Fruit fly (Drosophila melanogaster) whole organism, embryonic: ENCODE measurements around the gene BBS1.

Experiments used
- Bgb ChIP-seq: fragments of 200-800 bp; sonication (Bioruptor generic); IDR thresholded peaks from 2 replicates; pipeline ENCODE4 v1.3.6; 2022; ENCODE audit warnings: missing biosample characterization, missing genetic modification characterization; ENCODE audit not compliant: partially characterized antibody
- Blimp-1 ChIP-seq: fragments of 200-800 bp; sonication (Bioruptor generic); optimal IDR thresholded peaks from 3 replicates; lab custom pipeline; 2018; ENCODE audit warnings: missing biosample characterization, missing genetic modification characterization, mild to moderate bottlenecking, moderate library complexity, missing genetic modification reagents
- CG10979 ChIP-seq: fragments of 200-800 bp; sonication (Bioruptor generic); optimal IDR thresholded peaks from 2 replicates; lab custom pipeline; 2018; ENCODE audit warnings: missing biosample characterization, mild to moderate bottlenecking, missing genetic modification characterization, moderate library complexity
- CG11456 ChIP-seq: fragments of 200-800 bp; sonication (Bioruptor generic); IDR thresholded peaks from 3 replicates; pipeline ENCODE4 v1.3.6; 2022; ENCODE audit warnings: missing biosample characterization, missing genetic modification characterization
- CG1233 ChIP-seq: fragments of 200-800 bp; sonication (Bioruptor generic); optimal IDR thresholded peaks from 4 replicates; lab custom pipeline; 2018; ENCODE audit warnings: missing biosample characterization, mild to moderate bottlenecking, missing genetic modification characterization
- CG13296 ChIP-seq: fragments of 200-800 bp; sonication (Bioruptor generic); optimal IDR thresholded peaks from 3 replicates; lab custom pipeline; 2018; ENCODE audit warnings: missing biosample characterization, mild to moderate bottlenecking, missing genetic modification characterization
- CG15269 ChIP-seq: fragments of 200-800 bp; sonication (Bioruptor generic); optimal IDR thresholded peaks from 2 replicates; lab custom pipeline; 2018; ENCODE audit warnings: missing biosample characterization, mild to moderate bottlenecking, missing genetic modification characterization, moderate library complexity
- CG1603 ChIP-seq: fragments of 200-800 bp; sonication (Bioruptor generic); optimal IDR thresholded peaks from 2 replicates; lab custom pipeline; 2019; ENCODE audit warnings: missing biosample characterization, mild to moderate bottlenecking, missing genetic modification characterization, moderate library complexity
- CG16779 ChIP-seq: fragments of 200-800 bp; sonication (Bioruptor generic); IDR thresholded peaks from 2 replicates; pipeline ENCODE4 v1.3.6; 2022; ENCODE audit warnings: missing biosample characterization, missing genetic modification characterization
- CG1792 ChIP-seq: fragments of 200-800 bp; sonication (Bioruptor generic); optimal IDR thresholded peaks from 2 replicates; lab custom pipeline; 2016; ENCODE audit warnings: missing biosample characterization, missing genetic modification characterization
- CG18619 ChIP-seq: fragments of 200-800 bp; sonication (Bioruptor generic); optimal IDR thresholded peaks from 3 replicates; lab custom pipeline; 2017; ENCODE audit warnings: missing biosample characterization, mild to moderate bottlenecking, missing genetic modification characterization
- CG2678 ChIP-seq: fragments of 200-800 bp; sonication (Bioruptor generic); optimal IDR thresholded peaks from 3 replicates; lab custom pipeline; 2019; ENCODE audit warnings: missing biosample characterization, mild to moderate bottlenecking, missing genetic modification characterization, moderate library complexity
- CG2712 ChIP-seq: fragments of 200-800 bp; optimal IDR thresholded peaks from 3 replicates; lab custom pipeline; 2019; ENCODE audit warnings: missing biosample characterization, mild to moderate bottlenecking, missing genetic modification characterization, moderate library complexity
- CG2875 ChIP-seq: fragments of 200-800 bp; sonication (Bioruptor generic); optimal IDR thresholded peaks from 2 replicates; lab custom pipeline; 2017; ENCODE audit warnings: missing biosample characterization, mild to moderate bottlenecking, missing genetic modification characterization, missing genetic modification reagents
- CG31388 ChIP-seq: fragments of 200-800 bp; sonication (Bioruptor generic); optimal IDR thresholded peaks from 2 replicates; lab custom pipeline; 2016; ENCODE audit warnings: missing biosample characterization, missing genetic modification characterization
- CG34422 ChIP-seq: fragments of 200-800 bp; sonication (Bioruptor generic); IDR thresholded peaks from 3 replicates; pipeline ENCODE4 v1.3.6; 2022; ENCODE audit warnings: missing biosample characterization, missing genetic modification characterization
- CG42726 ChIP-seq: fragments of 200-800 bp; sonication (Bioruptor generic); IDR thresholded peaks from 2 replicates; pipeline ENCODE4 v1.3.6; 2022; ENCODE audit warnings: missing biosample characterization, missing genetic modification characterization; ENCODE audit not compliant: partially characterized antibody
- CG4707 ChIP-seq: fragments of 200-800 bp; sonication (Bioruptor generic); optimal IDR thresholded peaks from 2 replicates; lab custom pipeline; 2018; ENCODE audit warnings: missing biosample characterization, mild to moderate bottlenecking, missing genetic modification characterization, moderate library complexity
- CG7839 ChIP-seq: fragments of 200-800 bp; sonication (Bioruptor generic); optimal IDR thresholded peaks from 3 replicates; lab custom pipeline; 2018; ENCODE audit warnings: missing biosample characterization, mild to moderate bottlenecking, missing genetic modification characterization, moderate library complexity
- CG8290 ChIP-seq, 3 experiments: fragments of 200-800 bp; sonication (Bioruptor generic); optimal IDR thresholded peaks; 2 replicates each; lab custom pipeline; 2016 to 2019; ENCODE audit warnings: missing biosample characterization in 3 of 3, missing genetic modification characterization in 3 of 3, mild to moderate bottlenecking in 2 of 3, moderate library complexity in 1 of 3
- CG9797 ChIP-seq: fragments of 200-800 bp; sonication (Bioruptor generic); optimal IDR thresholded peaks from 3 replicates; lab custom pipeline; 2018; ENCODE audit warnings: missing biosample characterization, mild to moderate bottlenecking, missing genetic modification characterization
- Drgx ChIP-seq: fragments of 200-800 bp; sonication (Bioruptor generic); IDR thresholded peaks from 2 replicates; pipeline ENCODE4 v1.3.6; 2022; ENCODE audit warnings: missing biosample characterization, missing genetic modification characterization
- ERR ChIP-seq: fragments of 200-800 bp; sonication (Bioruptor generic); optimal IDR thresholded peaks from 2 replicates; lab custom pipeline; 2016; ENCODE audit warnings: missing biosample characterization, missing genetic modification characterization
- Gsc ChIP-seq: fragments of 200-800 bp; sonication (Bioruptor generic); IDR thresholded peaks from 2 replicates; pipeline ENCODE4 v1.3.6; 2022; ENCODE audit warnings: missing biosample characterization, missing genetic modification characterization
- Hr51 ChIP-seq, 2 experiments: fragments of 200-800 bp; sonication (Bioruptor generic); optimal IDR thresholded peaks; 2 replicates in 1 of 2; 3 replicates in 1 of 2; lab custom pipeline; 2016 to 2018; ENCODE audit warnings: missing biosample characterization in 2 of 2, missing genetic modification characterization in 2 of 2, mild to moderate bottlenecking in 1 of 2, moderate library complexity in 1 of 2
- Med ChIP-seq: fragments of 200-800 bp; sonication (Bioruptor generic); peaks from one replicate; lab custom pipeline; 2016; ENCODE audit warnings: missing biosample characterization, missing genetic modification characterization, mild to moderate bottlenecking, inconsistent platforms, moderate library complexity
- Nf-YB ChIP-seq: fragments of 200-800 bp; sonication (Bioruptor generic); optimal IDR thresholded peaks from 3 replicates; lab custom pipeline; 2019; ENCODE audit warnings: missing biosample characterization, mild to moderate bottlenecking, missing genetic modification characterization, moderate library complexity
- Nf-YC ChIP-seq: fragments of 200-800 bp; optimal IDR thresholded peaks from 3 replicates; lab custom pipeline; 2019; ENCODE audit warnings: missing biosample characterization, mild to moderate bottlenecking, missing genetic modification characterization, moderate library complexity
- Oaz ChIP-seq: fragments of 200-800 bp; sonication (Bioruptor generic); IDR thresholded peaks from 2 replicates; pipeline ENCODE4 v1.3.6; 2022; ENCODE audit warnings: missing biosample characterization, missing genetic modification characterization
- Rx ChIP-seq: fragments of 200-800 bp; sonication (Bioruptor generic); IDR thresholded peaks from 2 replicates; pipeline ENCODE4 v1.3.6; 2022; ENCODE audit warnings: missing biosample characterization, missing genetic modification characterization
- Sox100B ChIP-seq: fragments of 200-800 bp; sonication (Bioruptor generic); optimal IDR thresholded peaks from 3 replicates; lab custom pipeline; 2018; ENCODE audit warnings: missing biosample characterization, mild to moderate bottlenecking, missing genetic modification characterization
- Xbp1 ChIP-seq: fragments of 200-800 bp; sonication (Bioruptor generic); optimal IDR thresholded peaks from 3 replicates; lab custom pipeline; 2016; ENCODE audit warnings: missing biosample characterization, mild to moderate bottlenecking, missing genetic modification characterization
- bsh ChIP-seq, 2 experiments: fragments of 200-800 bp; sonication (Bioruptor generic); optimal IDR thresholded peaks; 2 replicates each; lab custom pipeline; 2017 to 2018; ENCODE audit warnings: mild to moderate bottlenecking in 2 of 2, missing biosample characterization in 2 of 2, missing genetic modification characterization in 2 of 2, moderate library complexity in 1 of 2
- da ChIP-seq: fragments of 200-800 bp; sonication (Bioruptor generic); optimal IDR thresholded peaks from 2 replicates; lab custom pipeline; 2016; ENCODE audit warnings: missing biosample characterization, missing genetic modification characterization
- dysf ChIP-seq: fragments of 200-800 bp; sonication (Bioruptor generic); IDR thresholded peaks from 3 replicates; pipeline ENCODE4 v1.3.6; 2022; ENCODE audit warnings: missing biosample characterization, missing genetic modification characterization
- ems ChIP-seq: fragments of 200-800 bp; sonication (Bioruptor generic); optimal IDR thresholded peaks from 3 replicates; lab custom pipeline; 2016; ENCODE audit warnings: missing biosample characterization, missing genetic modification characterization
- gt ChIP-seq: fragments of 200-800 bp; sonication (Bioruptor generic); IDR thresholded peaks from 2 replicates; pipeline ENCODE4 v1.3.6; 2022; ENCODE audit warnings: missing biosample characterization, missing genetic modification characterization
- jumu ChIP-seq: fragments of 200-800 bp; sonication (Bioruptor generic); optimal IDR thresholded peaks from 3 replicates; lab custom pipeline; 2016; ENCODE audit warnings: missing biosample characterization, missing genetic modification characterization
- kah ChIP-seq: fragments of 200-800 bp; sonication (Bioruptor generic); optimal IDR thresholded peaks from 2 replicates; lab custom pipeline; 2018; ENCODE audit warnings: missing biosample characterization, mild to moderate bottlenecking, missing genetic modification characterization
- nmo ChIP-seq: fragments of 200-800 bp; sonication (Bioruptor generic); optimal IDR thresholded peaks from 2 replicates; lab custom pipeline; 2018; ENCODE audit warnings: missing biosample characterization, mild to moderate bottlenecking, missing genetic modification characterization, moderate library complexity
- pita ChIP-seq: fragments of 200-800 bp; sonication (Bioruptor generic); optimal IDR thresholded peaks from 2 replicates; lab custom pipeline; 2017; ENCODE audit warnings: missing biosample characterization, mild to moderate bottlenecking, missing genetic modification characterization
- ranshi ChIP-seq: fragments of 200-800 bp; sonication (Bioruptor generic); IDR thresholded peaks from 2 replicates; pipeline ENCODE4 v1.3.6; 2022; ENCODE audit warnings: missing biosample characterization, missing genetic modification characterization
- repo ChIP-seq: fragments of 200-800 bp; sonication (Bioruptor generic); optimal IDR thresholded peaks from 2 replicates; lab custom pipeline; 2016; ENCODE audit warnings: missing biosample characterization, missing genetic modification characterization
- row ChIP-seq: fragments of 200-800 bp; sonication (Bioruptor generic); IDR thresholded peaks from 3 replicates; pipeline ENCODE4 v1.3.6; 2022; ENCODE audit warnings: missing biosample characterization, missing genetic modification characterization
- sim ChIP-seq: fragments of 200-800 bp; sonication (Bioruptor generic); IDR thresholded peaks from 2 replicates; pipeline ENCODE4 v1.3.6; 2022; ENCODE audit warnings: missing biosample characterization, missing genetic modification characterization
- sisA ChIP-seq: fragments of 200-800 bp; sonication (Bioruptor generic); IDR thresholded peaks from 2 replicates; pipeline ENCODE4 v1.3.6; 2022; ENCODE audit warnings: missing biosample characterization, missing genetic modification characterization
- tgo ChIP-seq: fragments of 200-800 bp; sonication (Bioruptor generic); IDR thresholded peaks from 3 replicates; pipeline ENCODE4 v1.3.6; 2022; ENCODE audit warnings: missing biosample characterization, missing genetic modification characterization
- wdn ChIP-seq: fragments of 200-800 bp; sonication (Bioruptor generic); IDR thresholded peaks from 2 replicates; pipeline ENCODE4 v1.3.6; 2022; ENCODE audit warnings: missing biosample characterization, missing genetic modification characterization

Gene BBS1

dm6 chr3L:7151521-7152465 lies 26.1 kb downstream of the BBS1 start (continued):
- TF ChIP-seq Bgb (GFP tag; lab: Robert Waterston, UW), result no peak
- no peak for TF ChIP-seq CG31388 (GFP tag; lab: Kevin White, UChicago)
- TF ChIP-seq ERR (GFP tag; lab: Kevin White, UChicago), result no peak
- no peak for TF ChIP-seq gt (GFP tag; lab: Robert Waterston, UW)
- TF ChIP-seq jumu, result no peak
- peak; percentile 31 for TF ChIP-seq Sox100B (GFP tag; lab: Kevin White, UChicago)
- TF ChIP-seq ems (GFP tag; lab: Kevin White, UChicago), result no peak
- peak; percentile 33; the same call in 1 of the 3 replicates for TF ChIP-seq dysf (GFP tag; lab: Robert Waterston, UW)
- peak; percentile 49 for TF ChIP-seq kah (GFP tag; lab: Kevin White, UChicago)
- peak; percentile 9 for TF ChIP-seq Nf-YB (GFP tag; lab: Kevin White, UChicago)
- peak; percentile 58 for TF ChIP-seq Xbp1
- TF ChIP-seq CG42726, result no peak
- peak; percentile 42 for TF ChIP-seq CG2875 (GFP tag; lab: Kevin White, UChicago)
- TF ChIP-seq repo (GFP tag; lab: Kevin White, UChicago), result no peak
- no peak for TF ChIP-seq CG13296
- peak; percentile 69; the same call in 2 of the 3 replicates for TF ChIP-seq CG34422 (GFP tag; lab: Robert Waterston, UW)
- TF ChIP-seq Oaz (GFP tag; lab: Robert Waterston, UW), result no peak
- TF ChIP-seq nmo (GFP tag; lab: Kevin White, UChicago), result peak; percentile 74
- TF ChIP-seq CG16779 (GFP tag; lab: Robert Waterston, UW), result no peak
- no peak for TF ChIP-seq Rx
- no peak for TF ChIP-seq Nf-YC (tag; lab: Kevin White, UChicago)
- no peak for TF ChIP-seq CG18619
- peak; percentile 51; the same call in 1 of the 2 replicates for TF ChIP-seq ranshi (GFP tag; lab: Robert Waterston, UW)
- no peak for TF ChIP-seq CG1233 (GFP tag; lab: Kevin White, UChicago)
- TF ChIP-seq CG9797 (GFP tag; lab: Kevin White, UChicago), result no peak
- peak; percentile 53; the same call in 1 of the 2 replicates for TF ChIP-seq Gsc (GFP tag; lab: Robert Waterston, UW)
- peak; percentile 73 for TF ChIP-seq sisA
- peak; percentile 15 for TF ChIP-seq CG8290 (GFP tag; optimal IDR thresholded peaks at IDR 0.05; lab: Kevin White, UChicago)
- no peak for TF ChIP-seq CG8290 (tag; optimal IDR thresholded peaks at IDR 0.05; lab: Kevin White, UChicago)
- no peak for TF ChIP-seq sim
- TF ChIP-seq, all 482 proteins: peak for 179

dm6 chr3L:7153634-7154033 lies 27.9 kb downstream of the BBS1 start:
- no peak for TF ChIP-seq da (GFP tag; lab: Kevin White, UChicago)
- no peak for TF ChIP-seq wdn (GFP tag; lab: Robert Waterston, UW)
- TF ChIP-seq CG4707 (GFP tag; lab: Kevin White, UChicago), result no peak
- no peak for TF ChIP-seq CG1792 (GFP tag; lab: Kevin White, UChicago)
- TF ChIP-seq CG15269 (tag; lab: Kevin White, UChicago), result peak; percentile 11
- TF ChIP-seq CG1603, result peak; percentile 8
- TF ChIP-seq Med (GFP tag; lab: Kevin White, UChicago), result peak; percentile 20
- TF ChIP-seq Xbp1, result peak; percentile 2
- no peak for TF ChIP-seq pita (GFP tag; lab: Kevin White, UChicago)
- TF ChIP-seq tgo (GFP tag; lab: Robert Waterston, UW), result no peak
- TF ChIP-seq Blimp-1 (GFP tag; lab: Kevin White, UChicago), result peak; percentile 34
- peak; percentile 8 to 30 for TF ChIP-seq bsh (GFP tag; optimal IDR thresholded peaks at IDR 0.05; lab: Kevin White, UChicago)
- TF ChIP-seq row (GFP tag; lab: Robert Waterston, UW), result peak; percentile 26; the same call in 2 of the 3 replicates
- TF ChIP-seq CG2678 (tag; lab: Kevin White, UChicago), result peak; percentile 40
- peak; percentile 19 for TF ChIP-seq CG2712
- TF ChIP-seq Drgx, result peak; percentile 52; the same call in 1 of the 2 replicates
- TF ChIP-seq CG10979, result peak; percentile 37
- no peak for TF ChIP-seq CG11456 (GFP tag; lab: Robert Waterston, UW)
- TF ChIP-seq Hr51 (GFP tag; optimal IDR thresholded peaks at IDR 0.05; lab: Kevin White, UChicago), result peak in 1 of 2 experiments; percentile 28
- peak; percentile 14 for TF ChIP-seq CG7839 (tag; lab: Kevin White, UChicago)
- TF ChIP-seq nmo (GFP tag; lab: Kevin White, UChicago), result peak; percentile 26
- TF ChIP-seq Sox100B (GFP tag; lab: Kevin White, UChicago), result peak; percentile 2
